Worm (Caenorhabditis elegans) whole organism, L4 larva: ENCODE results near the gene R05G6.4.

ENCODE experiments used
- ceh-62 ChIP-seq: sonication (generic microtip); optimal IDR thresholded peaks from 2 replicates; lab custom pipeline; 2017; ENCODE audit warnings: missing biosample characterization, missing genetic modification characterization
- ceh-82 ChIP-seq: sonication (generic microtip); optimal IDR thresholded peaks from 2 replicates; lab custom pipeline; 2017; ENCODE audit warnings: missing biosample characterization, missing genetic modification characterization
- dve-1 ChIP-seq: sonication (generic microtip); optimal IDR thresholded peaks from 2 replicates; lab custom pipeline; 2017; ENCODE audit warnings: antibody characterized with exemption, mild to moderate bottlenecking, missing genetic modification characterization, missing compliant biosample characterization; ENCODE audit not compliant: insufficient read depth
- egl-43 ChIP-seq: fragments of 200-800 bp; sonication (Bioruptor generic); IDR thresholded peaks from 2 replicates; pipeline ENCODE4 v1.3.6; 2022; ENCODE audit warnings: missing genetic modification reagents, missing genetic modification characterization, missing compliant biosample characterization
- fos-1 ChIP-seq: fragments of 150-350 bp; optimal IDR thresholded peaks from 2 replicates; lab custom pipeline; 2014; ENCODE audit warnings: missing biosample characterization, missing genetic modification characterization
- mep-1 ChIP-seq: fragments of 150-350 bp; sonication (generic microtip); optimal IDR thresholded peaks from 3 replicates; lab custom pipeline; 2014; ENCODE audit warnings: missing biosample characterization, missing genetic modification characterization
- nhr-11 ChIP-seq: fragments of 150-350 bp; optimal IDR thresholded peaks from 2 replicates; lab custom pipeline; 2014; ENCODE audit warnings: missing biosample characterization, missing genetic modification characterization
- pha-4 ChIP-seq, 2 experiments: fragments of 150-350 bp in 1 of 2; fragments of 200-800 bp in 1 of 2; sonication (Bioruptor generic) in 1 of 2; IDR thresholded peaks in 1 of 2; optimal IDR thresholded peaks in 1 of 2; 2 replicates each; pipeline versions ENCODE4 v1.3.6 to Lab custom; 2014 to 2022; ENCODE audit warnings: missing genetic modification characterization in 2 of 2, missing genetic modification reagents in 2 of 2, missing biosample characterization in 1 of 2, missing compliant biosample characterization in 1 of 2
- rbr-2 ChIP-seq: sonication (generic microtip); optimal IDR thresholded peaks from 2 replicates; lab custom pipeline; 2016; ENCODE audit warnings: missing genotype, missing genetic modification characterization, missing compliant biosample characterization
- snpc-4 ChIP-seq: fragments of 150-350 bp; optimal IDR thresholded peaks from 2 replicates; lab custom pipeline; 2014; ENCODE audit warnings: missing biosample characterization, missing genetic modification characterization
- unc-39 ChIP-seq: sonication (generic microtip); optimal IDR thresholded peaks from 2 replicates; lab custom pipeline; 2017; ENCODE audit warnings: missing biosample characterization, missing genetic modification characterization
- unc-62 ChIP-seq, 3 experiments: fragments of 150-350 bp in 1 of 3; sonication (generic microtip); optimal IDR thresholded peaks in 2 of 3; peaks in 1 of 3; 1 replicate in 1 of 3; 2 replicates in 2 of 3; lab custom pipeline; 2014 to 2017; ENCODE audit warnings: missing biosample characterization in 3 of 3, missing genetic modification characterization in 3 of 3, missing genetic modification reagents in 3 of 3, missing genotype in 1 of 3
- zag-1 ChIP-seq: fragments of 150-350 bp; optimal IDR thresholded peaks from 2 replicates; lab custom pipeline; 2014; ENCODE audit warnings: missing biosample characterization, missing genetic modification characterization

DNA sequence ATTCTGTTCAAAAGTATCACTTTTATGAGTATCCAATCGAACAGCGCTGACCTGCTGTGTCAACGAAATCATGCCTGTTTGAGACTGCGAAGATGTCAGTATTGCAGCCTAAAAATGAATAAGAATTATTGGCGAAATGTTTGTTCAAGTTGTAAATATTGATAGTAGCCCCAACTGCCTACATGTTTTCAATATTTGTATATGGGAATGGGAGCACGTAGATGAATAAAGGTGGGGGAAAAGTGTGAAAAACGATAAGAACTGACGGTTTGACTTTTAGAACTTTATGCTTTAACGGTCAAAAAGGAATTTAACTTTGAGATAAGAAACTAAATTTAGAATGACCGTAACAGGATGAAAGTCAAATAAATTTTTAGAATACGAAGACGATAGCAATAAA, 7.2 kb downstream of the R05G6.4 start:
- no peak for TF ChIP-seq mep-1 (tag; lab: Kevin White, UChicago)
- TF ChIP-seq dve-1 (tag; lab: Kevin White, UChicago), result peak; percentile 71
- no peak for TF ChIP-seq rbr-2 (tag; lab: Kevin White, UChicago)
- TF ChIP-seq egl-43 (GFP tag; lab: Robert Waterston, UW), result no peak
- TF ChIP-seq unc-39 (tag; lab: Kevin White, UChicago), result no peak
- no peak for TF ChIP-seq zag-1 (tag; lab: Kevin White, UChicago)
- TF ChIP-seq unc-62 (GFP tag; optimal IDR thresholded peaks at IDR 0.05 in 1 of 2; lab: Kevin White, UChicago), result no peak
- no peak for TF ChIP-seq unc-62 (tag; optimal IDR thresholded peaks at IDR 0.05; lab: Kevin White, UChicago)
- no peak for TF ChIP-seq pha-4 (GFP tag; IDR thresholded peaks at IDR 0.05; lab: Robert Waterston, UW)
- TF ChIP-seq pha-4 (tag; optimal IDR thresholded peaks at IDR 0.05; lab: Kevin White, UChicago), result no peak
- no peak for TF ChIP-seq nhr-11
- TF ChIP-seq snpc-4, result no peak
- TF ChIP-seq ceh-62 (tag; lab: Kevin White, UChicago), result no peak
- no peak for TF ChIP-seq fos-1 (tag; lab: Kevin White, UChicago)
- TF ChIP-seq ceh-82, result no peak
